Fruit fly (Drosophila melanogaster): ENCODE results near the gene alpha-Est10.

alpha-Est10 gene

dm6 chr3R:7491453-7491853 lies 2.2 kb downstream of the alpha-Est10 start (continued):
- TF ChIP-seq E2f1 (GFP tag; IDR thresholded peaks at IDR 0.05) (no peak), CG34422 (GFP tag; IDR thresholded peaks at IDR 0.05) (peak; percentile 47; the same call in 1 of the 3 replicates), tin (GFP tag; optimal IDR thresholded peaks at IDR 0.05) (no peak), CG13894 (tag; optimal IDR thresholded peaks at IDR 0.05) (peak; percentile 30), ci (GFP tag; IDR thresholded peaks at IDR 0.05) (peak; percentile 50; the same call in 1 of the 3 replicates), NFAT (GFP tag; IDR thresholded peaks at IDR 0.05) (no peak), CG34224 (GFP tag; IDR thresholded peaks at IDR 0.05; ENCODE audit: partially characterized antibody) (peak; percentile 51), nerfin-2 (GFP tag; IDR thresholded peaks at IDR 0.05; ENCODE audit: partially characterized antibody) (no peak), slou (GFP tag; optimal IDR thresholded peaks at IDR 0.05) (no peak), CG18011 (GFP tag; optimal IDR thresholded peaks at IDR 0.05) (no peak), dpn (GFP tag; optimal IDR thresholded peaks at IDR 0.05) (no peak), Ets65A (GFP tag) (no peak), Fer1 (GFP tag; optimal IDR thresholded peaks at IDR 0.05) (peak; percentile 32), H15 (GFP tag; IDR thresholded peaks at IDR 0.05) (no peak), CG4404 (GFP tag; IDR thresholded peaks at IDR 0.05) (no peak), bcd (GFP tag; optimal IDR thresholded peaks at IDR 0.05) (no peak), CG18262 (tag; optimal IDR thresholded peaks at IDR 0.05) (no peak), CG15514 (GFP tag; optimal IDR thresholded peaks at IDR 0.05) (peak; percentile 9), CG10274 (GFP tag; optimal IDR thresholded peaks at IDR 0.05) (no peak), CG7556 (GFP tag; optimal IDR thresholded peaks at IDR 0.05) (no peak), Opbp (GFP tag; IDR thresholded peaks at IDR 0.05; ENCODE audit: partially characterized antibody) (no peak), klu (GFP tag; IDR thresholded peaks at IDR 0.05) (no peak), Antp (GFP tag; optimal IDR thresholded peaks at IDR 0.05) (no peak), dimm (GFP tag; IDR thresholded peaks at IDR 0.05) (no peak), CG6175 (GFP tag; IDR thresholded peaks at IDR 0.05) (0 out of 3 replicates have a peak, but pooled peaks have one; percentile 60), Dek (tag; optimal IDR thresholded peaks at IDR 0.05) (no peak), phol (tag; optimal IDR thresholded peaks at IDR 0.05) (no peak), Doc2 (GFP tag; IDR thresholded peaks at IDR 0.05) (no peak)

- TF ChIP-seq cato (GFP tag; optimal IDR thresholded peaks at IDR 0.05; ENCODE audit: borderline replicate concordance) (peak; percentile 29), klu (GFP tag; IDR thresholded peaks at IDR 0.05) (no peak), h (optimal IDR thresholded peaks at IDR 0.05) (no peak), sens (GFP tag) (peak; percentile 69), slbo (GFP tag; IDR thresholded peaks at IDR 0.05) (no peak), Asciz (GFP tag; optimal IDR thresholded peaks at IDR 0.05) (peak; percentile 75), Adf1 (GFP tag; IDR thresholded peaks at IDR 0.05) (no peak), tap (tag; optimal IDR thresholded peaks at IDR 0.05) (peak; percentile 68), CG8765 (GFP tag; IDR thresholded peaks at IDR 0.05) (no peak), ranshi (GFP tag; IDR thresholded peaks at IDR 0.05) (peak; percentile 40; the same call in 1 of the 2 replicates), ems (GFP tag; optimal IDR thresholded peaks at IDR 0.05) (no peak), D (optimal IDR thresholded peaks at IDR 0.05) (no peak), D (GFP tag; optimal IDR thresholded peaks at IDR 0.05) (peak; percentile 31), CG34422 (GFP tag; IDR thresholded peaks at IDR 0.05) (0 out of 3 replicates have a peak, but pooled peaks have one; percentile 46), CG7556 (GFP tag; optimal IDR thresholded peaks at IDR 0.05) (peak; percentile 55), CG10979 (tag; optimal IDR thresholded peaks at IDR 0.05) (no peak), gro (GFP tag; optimal IDR thresholded peaks at IDR 0.05) (no peak), ato (GFP tag; IDR thresholded peaks at IDR 0.05; ENCODE audit: partially characterized antibody) (no peak), usp (GFP tag; optimal IDR thresholded peaks at IDR 0.05) (no peak), dpn (GFP tag; optimal IDR thresholded peaks at IDR 0.05) (peak in 1 of 2 experiments; percentile 57), CG32767 (GFP tag; IDR thresholded peaks at IDR 0.05) (no peak), sc (optimal IDR thresholded peaks at IDR 0.05) (no peak), sc (GFP tag; optimal IDR thresholded peaks at IDR 0.05) (peak; percentile 13), tx (GFP tag; optimal IDR thresholded peaks at IDR 0.05) (no peak), CG30403 (GFP tag; optimal IDR thresholded peaks at IDR 0.05) (peak; percentile 70), CG3995 (GFP tag; optimal IDR thresholded peaks at IDR 0.05) (no peak), CG5245 (GFP tag; optimal IDR thresholded peaks at IDR 0.05) (peak; percentile 20), Side (GFP tag; optimal IDR thresholded peaks at IDR 0.05) (no peak), Fer3 (tag; optimal IDR thresholded peaks at IDR 0.05) (peak; percentile 24)
Measured at dm6 chr3R:7490884-7491283, 2.8 kb downstream of the alpha-Est10 start.
